Fruit fly (Drosophila melanogaster) whole organism, embryonic: ENCODE results near the gene CG13896.
A peak's percentile ranks its signal among the peaks of the same experiment; 100 is the strongest.

Source experiments
- Ada2b ChIP-seq: fragments of 200-800 bp; sonication (Bioruptor generic); IDR thresholded peaks from 2 replicates; pipeline ENCODE4 v1.3.6; 2022; ENCODE audit warnings: missing biosample characterization, missing genetic modification characterization
- Aef1 ChIP-seq: fragments of 200-800 bp; sonication (Bioruptor generic); IDR thresholded peaks from 3 replicates; pipeline ENCODE4 v1.3.6; 2022; ENCODE audit warnings: missing biosample characterization, missing genetic modification characterization
- Asciz ChIP-seq: fragments of 200-800 bp; sonication (Bioruptor generic); optimal IDR thresholded peaks from 2 replicates; lab custom pipeline; 2017; ENCODE audit warnings: missing biosample characterization, mild to moderate bottlenecking, missing genetic modification characterization, missing genetic modification reagents
- Atf-2 ChIP-seq: fragments of 200-800 bp; sonication (Bioruptor generic); optimal IDR thresholded peaks from 2 replicates; lab custom pipeline; 2016; ENCODE audit warnings: missing biosample characterization, missing genetic modification characterization
- B-H1 ChIP-seq: fragments of 200-800 bp; sonication (Bioruptor generic); IDR thresholded peaks from 3 replicates; pipeline ENCODE4 v1.3.6; 2022; ENCODE audit warnings: missing biosample characterization, missing genetic modification characterization
- CG14667 ChIP-seq: fragments of 200-800 bp; sonication (Bioruptor generic); IDR thresholded peaks from 2 replicates; pipeline ENCODE4 v1.3.6; 2022; ENCODE audit warnings: missing biosample characterization, missing genetic modification characterization
- CG15073 ChIP-seq: fragments of 200-800 bp; sonication (Bioruptor generic); optimal IDR thresholded peaks from 2 replicates; lab custom pipeline; 2016; ENCODE audit warnings: missing biosample characterization, missing genetic modification characterization
- CG17385 ChIP-seq: fragments of 200-800 bp; sonication (Bioruptor generic); optimal IDR thresholded peaks from 3 replicates; lab custom pipeline; 2018; ENCODE audit warnings: missing biosample characterization, mild to moderate bottlenecking, missing genetic modification characterization
- CG17912 ChIP-seq: fragments of 200-800 bp; sonication (Bioruptor generic); optimal IDR thresholded peaks from 2 replicates; lab custom pipeline; 2018; ENCODE audit warnings: missing biosample characterization, mild to moderate bottlenecking, missing genetic modification characterization
- CG2120 ChIP-seq: fragments of 200-800 bp; sonication (Bioruptor generic); optimal IDR thresholded peaks from 3 replicates; lab custom pipeline; 2016; ENCODE audit warnings: missing biosample characterization, missing genetic modification characterization
- CG30403 ChIP-seq: fragments of 200-800 bp; sonication (Bioruptor generic); optimal IDR thresholded peaks from 3 replicates; lab custom pipeline; 2016; ENCODE audit warnings: missing biosample characterization, missing genetic modification characterization
- CG3726 ChIP-seq: fragments of 200-800 bp; sonication (Bioruptor generic); IDR thresholded peaks from 3 replicates; pipeline ENCODE4, ENCODE4 v1.3.6; 2022; ENCODE audit warnings: missing biosample characterization, missing genetic modification characterization
- CG42726 ChIP-seq: fragments of 200-800 bp; sonication (Bioruptor generic); IDR thresholded peaks from 2 replicates; pipeline ENCODE4 v1.3.6; 2022; ENCODE audit warnings: missing biosample characterization, missing genetic modification characterization; ENCODE audit not compliant: partially characterized antibody
- CG6175 ChIP-seq: fragments of 200-800 bp; sonication (Bioruptor generic); IDR thresholded peaks from 3 replicates; pipeline ENCODE4 v1.3.6; 2022; ENCODE audit warnings: missing biosample characterization, missing genetic modification characterization
- CG6254 ChIP-seq: fragments of 200-800 bp; sonication (Bioruptor generic); optimal IDR thresholded peaks from 3 replicates; lab custom pipeline; 2017; ENCODE audit warnings: mild to moderate bottlenecking, missing biosample characterization, missing genetic modification reagents, missing genetic modification characterization
- CG7928 ChIP-seq: fragments of 200-800 bp; sonication (Bioruptor generic); optimal IDR thresholded peaks from 2 replicates; lab custom pipeline; 2017; ENCODE audit warnings: missing biosample characterization, mild to moderate bottlenecking, missing genetic modification characterization
- CG9876 ChIP-seq: fragments of 200-800 bp; sonication (Bioruptor generic); optimal IDR thresholded peaks from 2 replicates; lab custom pipeline; 2016; ENCODE audit warnings: missing biosample characterization, missing genetic modification characterization
- CG9932 ChIP-seq: fragments of 200-800 bp; sonication (Bioruptor generic); IDR thresholded peaks from 2 replicates; pipeline ENCODE4 v1.3.6; 2022; ENCODE audit warnings: missing biosample characterization, missing genetic modification characterization
- D19B ChIP-seq: fragments of 200-800 bp; sonication (Bioruptor generic); optimal IDR thresholded peaks from 2 replicates; lab custom pipeline; 2017; ENCODE audit warnings: missing biosample characterization, mild to moderate bottlenecking, missing genetic modification characterization
- Doc2 ChIP-seq: fragments of 200-800 bp; sonication (Bioruptor generic); IDR thresholded peaks from 2 replicates; pipeline ENCODE4 v1.3.6; 2022; ENCODE audit warnings: missing biosample characterization, missing genetic modification characterization
- Gsc ChIP-seq: fragments of 200-800 bp; sonication (Bioruptor generic); IDR thresholded peaks from 2 replicates; pipeline ENCODE4 v1.3.6; 2022; ENCODE audit warnings: missing biosample characterization, missing genetic modification characterization
- HLH54F ChIP-seq: fragments of 200-800 bp; sonication (Bioruptor generic); optimal IDR thresholded peaks from 3 replicates; lab custom pipeline; 2016; ENCODE audit warnings: missing biosample characterization, missing genetic modification characterization
- Hey ChIP-seq: fragments of 200-800 bp; sonication (Bioruptor generic); optimal IDR thresholded peaks from 3 replicates; lab custom pipeline; 2018; ENCODE audit warnings: missing biosample characterization, mild to moderate bottlenecking, missing genetic modification characterization
- Lpt ChIP-seq: fragments of >200 bp; optimal IDR thresholded peaks from 2 replicates; lab custom pipeline; 2018; ENCODE audit warnings: missing biosample characterization, missing genetic modification characterization
- MESR4 ChIP-seq: fragments of 200-800 bp; sonication (Bioruptor generic); optimal IDR thresholded peaks from 2 replicates; lab custom pipeline; 2018; ENCODE audit warnings: missing biosample characterization, mild to moderate bottlenecking, missing genetic modification characterization, moderate library complexity
- Max ChIP-seq: fragments of 200-800 bp; sonication (Bioruptor generic); optimal IDR thresholded peaks from 2 replicates; lab custom pipeline; 2016; ENCODE audit warnings: missing biosample characterization, mild to moderate bottlenecking, missing genetic modification characterization
- NFAT ChIP-seq: fragments of 200-800 bp; sonication (Bioruptor generic); IDR thresholded peaks from 2 replicates; pipeline ENCODE4 v1.3.6; 2022; ENCODE audit warnings: missing biosample characterization, missing genetic modification characterization
- Nf-YC ChIP-seq: fragments of 200-800 bp; optimal IDR thresholded peaks from 3 replicates; lab custom pipeline; 2019; ENCODE audit warnings: missing biosample characterization, mild to moderate bottlenecking, missing genetic modification characterization, moderate library complexity
- Ptx1 ChIP-seq: fragments of 200-800 bp; sonication (Bioruptor generic); IDR thresholded peaks from 2 replicates; pipeline ENCODE4 v1.3.6; 2022; ENCODE audit warnings: missing biosample characterization, missing genetic modification characterization
- Ravus ChIP-seq: fragments of 200-800 bp; sonication (Bioruptor generic); IDR thresholded peaks from 2 replicates; pipeline ENCODE4 v1.3.6; 2022; ENCODE audit warnings: missing biosample characterization, missing genetic modification characterization
- Taf1 ChIP-seq: fragments of 200-800 bp; sonication (Bioruptor generic); IDR thresholded peaks from 2 replicates; pipeline ENCODE4 v1.3.6; 2022; ENCODE audit warnings: missing biosample characterization, missing genetic modification characterization
- amos ChIP-seq: fragments of 200-800 bp; sonication (Bioruptor generic); IDR thresholded peaks from 2 replicates; pipeline ENCODE4 v1.3.6; 2022; ENCODE audit warnings: missing biosample characterization, missing genetic modification characterization; ENCODE audit not compliant: partially characterized antibody
- chinmo ChIP-seq: fragments of 200-800 bp; sonication (Bioruptor generic); IDR thresholded peaks from 4 replicates; pipeline ENCODE4 v1.3.6; 2022; ENCODE audit warnings: missing biosample characterization, missing genetic modification characterization; ENCODE audit not compliant: partially characterized antibody
- dan ChIP-seq: fragments of 200-800 bp; sonication (Bioruptor generic); IDR thresholded peaks from 2 replicates; pipeline ENCODE4 v1.3.6; 2022; ENCODE audit warnings: missing biosample characterization, missing genetic modification characterization
- dmrt11E ChIP-seq: fragments of 200-800 bp; sonication (Bioruptor generic); optimal IDR thresholded peaks from 3 replicates; lab custom pipeline; 2018; ENCODE audit warnings: missing biosample characterization, mild to moderate bottlenecking, missing genetic modification characterization, moderate library complexity
- dmrt99B ChIP-seq: fragments of 200-800 bp; sonication (Bioruptor generic); optimal IDR thresholded peaks from 2 replicates; lab custom pipeline; 2018; ENCODE audit warnings: missing biosample characterization, mild to moderate bottlenecking, missing genetic modification characterization, moderate library complexity
- ems ChIP-seq: fragments of 200-800 bp; sonication (Bioruptor generic); optimal IDR thresholded peaks from 3 replicates; lab custom pipeline; 2016; ENCODE audit warnings: missing biosample characterization, missing genetic modification characterization
- gsb ChIP-seq: fragments of 200-800 bp; sonication (Bioruptor generic); IDR thresholded peaks from 2 replicates; pipeline ENCODE4 v1.3.6; 2022; ENCODE audit warnings: missing biosample characterization, missing genetic modification characterization
- kay ChIP-seq: fragments of 200-800 bp; sonication (Bioruptor generic); optimal IDR thresholded peaks from 2 replicates; lab custom pipeline; 2016; ENCODE audit warnings: missing biosample characterization, missing genetic modification characterization
- lilli ChIP-seq: fragments of 200-800 bp; sonication (Bioruptor generic); optimal IDR thresholded peaks from 3 replicates; lab custom pipeline; 2016; ENCODE audit warnings: missing biosample characterization, missing genetic modification characterization
- oc ChIP-seq: fragments of 200-800 bp; sonication (Bioruptor generic); optimal IDR thresholded peaks from 2 replicates; lab custom pipeline; 2018; ENCODE audit warnings: missing biosample characterization, mild to moderate bottlenecking, missing genetic modification characterization, moderate library complexity
- odd ChIP-seq: fragments of 200-800 bp; sonication (Bioruptor generic); optimal IDR thresholded peaks from 2 replicates; lab custom pipeline; 2017; ENCODE audit warnings: missing biosample characterization, mild to moderate bottlenecking, missing genetic modification characterization
- pita ChIP-seq: fragments of 200-800 bp; sonication (Bioruptor generic); optimal IDR thresholded peaks from 2 replicates; lab custom pipeline; 2017; ENCODE audit warnings: missing biosample characterization, mild to moderate bottlenecking, missing genetic modification characterization
- salm ChIP-seq: fragments of 200-800 bp; sonication (Bioruptor generic); optimal IDR thresholded peaks from 2 replicates; lab custom pipeline; 2018; ENCODE audit warnings: missing biosample characterization, mild to moderate bottlenecking, missing genetic modification characterization
- so ChIP-seq: fragments of 200-800 bp; sonication (Bioruptor generic); IDR thresholded peaks from 3 replicates; pipeline ENCODE4 v1.3.6; 2022; ENCODE audit warnings: missing biosample characterization, missing genetic modification characterization
- tio ChIP-seq: fragments of 200-800 bp; sonication (Bioruptor generic); optimal IDR thresholded peaks from 2 replicates; lab custom pipeline; 2017; ENCODE audit warnings: missing biosample characterization, missing genetic modification characterization, inconsistent platforms
- tna ChIP-seq: fragments of 200-800 bp; sonication (Bioruptor generic); IDR thresholded peaks from 2 replicates; pipeline ENCODE4 v1.3.6; 2022; ENCODE audit warnings: missing biosample characterization, missing genetic modification characterization; ENCODE audit not compliant: partially characterized antibody
- toy ChIP-seq: fragments of 200-800 bp; sonication (Bioruptor generic); IDR thresholded peaks from 2 replicates; pipeline ENCODE4 v1.3.6; 2022; ENCODE audit warnings: missing biosample characterization, missing genetic modification characterization
- vfl ChIP-seq: fragments of 200-800 bp; sonication (Bioruptor generic); optimal IDR thresholded peaks from 2 replicates; lab custom pipeline; 2016; ENCODE audit warnings: missing biosample characterization, missing genetic modification characterization
- wek ChIP-seq: fragments of 200-800 bp; sonication (Bioruptor generic); optimal IDR thresholded peaks from 3 replicates; lab custom pipeline; 2018; ENCODE audit warnings: missing biosample characterization, mild to moderate bottlenecking, missing genetic modification characterization, moderate library complexity
- zen ChIP-seq: fragments of 200-800 bp; sonication (Bioruptor generic); optimal IDR thresholded peaks from 3 replicates; lab custom pipeline; 2018; ENCODE audit warnings: missing biosample characterization, mild to moderate bottlenecking, missing genetic modification characterization, moderate library complexity

Gene CG13896

DNA sequence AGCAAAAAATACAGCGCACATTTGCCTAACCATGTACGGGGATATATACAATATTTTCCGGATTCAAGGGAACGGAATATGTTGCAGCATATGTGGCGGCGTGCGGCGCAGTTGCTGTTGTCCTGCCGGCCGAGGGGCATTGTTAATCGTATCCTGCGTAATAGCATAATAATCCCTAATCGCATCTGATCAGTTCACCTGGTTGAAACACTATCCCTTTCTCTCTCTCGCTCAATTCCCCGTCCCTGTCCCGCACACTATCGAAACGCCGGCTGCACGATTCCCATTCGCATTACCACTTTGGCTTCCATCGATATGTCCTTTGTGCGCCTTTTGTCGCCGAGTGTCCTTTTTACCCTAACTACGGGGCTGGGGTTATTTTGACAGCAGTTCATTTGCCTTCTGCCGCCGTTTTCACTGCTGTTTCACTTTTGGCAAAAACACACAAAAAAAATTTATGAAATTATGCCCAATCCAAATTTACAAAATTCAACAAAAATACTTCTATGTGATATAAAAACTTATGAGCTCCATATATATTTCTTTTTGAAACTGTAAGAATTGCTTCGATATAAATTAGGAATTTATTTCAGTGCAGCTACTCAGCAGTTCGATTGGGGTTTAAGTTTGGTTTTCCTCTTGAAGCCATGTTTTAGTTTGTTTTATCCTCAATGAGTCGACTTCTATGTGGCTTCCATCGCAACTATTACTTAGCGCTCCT lies 33.7 kb upstream of the CG13896 start (continued):
- peak; percentile 22 for TF ChIP-seq Atf-2
- no peak for TF ChIP-seq Asciz (GFP tag; lab: Kevin White, UChicago)
- TF ChIP-seq salm = no peak
- no peak for TF ChIP-seq NFAT (GFP tag; lab: Robert Waterston, UW)
- TF ChIP-seq so (GFP tag; lab: Robert Waterston, UW) = no peak
- TF ChIP-seq oc = peak; percentile 62
- TF ChIP-seq zen (tag; lab: Kevin White, UChicago) = peak; percentile 60
- no peak for TF ChIP-seq Gsc (GFP tag; lab: Robert Waterston, UW)
- TF ChIP-seq Ptx1 (GFP tag; lab: Robert Waterston, UW) = peak; percentile 60
- TF ChIP-seq CG6254 = peak; percentile 49
- TF ChIP-seq CG42726 (GFP tag; lab: Robert Waterston, UW) = no peak
- TF ChIP-seq Taf1 (GFP tag; lab: Robert Waterston, UW) = no peak
- no peak for TF ChIP-seq CG2120 (GFP tag; lab: Kevin White, UChicago)
- TF ChIP-seq Lpt = no peak
- no peak for TF ChIP-seq amos (GFP tag; lab: Robert Waterston, UW)
- TF ChIP-seq Aef1 (GFP tag; lab: Robert Waterston, UW) = peak; percentile 41; the same call in 2 of the 3 replicates
- no peak for TF ChIP-seq Ada2b
- no peak for TF ChIP-seq CG3726 (GFP tag; lab: Robert Waterston, UW)
- TF ChIP-seq dan (GFP tag; lab: Robert Waterston, UW) = no peak
- TF ChIP-seq CG14667 (GFP tag; lab: Robert Waterston, UW) = no peak
- no peak for TF ChIP-seq CG9876 (GFP tag; lab: Kevin White, UChicago)
- TF ChIP-seq CG15073 (GFP tag; lab: Kevin White, UChicago) = no peak
- TF ChIP-seq Doc2 = no peak
- no peak for TF ChIP-seq CG17385
- TF ChIP-seq CG6175 (GFP tag; lab: Robert Waterston, UW) = no peak
- TF ChIP-seq D19B (GFP tag; lab: Kevin White, UChicago) = no peak
- TF ChIP-seq B-H1 = no peak
- no peak; the same call in 1 of the 2 replicates for TF ChIP-seq Ravus (GFP tag; lab: Robert Waterston, UW)
- TF ChIP-seq lilli (GFP tag; lab: Kevin White, UChicago) = peak; percentile 40
- no peak for TF ChIP-seq ems
- peak; percentile 5 for TF ChIP-seq Max (GFP tag; lab: Kevin White, UChicago)
- TF ChIP-seq wek = no peak
- TF ChIP-seq Nf-YC (tag; lab: Kevin White, UChicago) = no peak
- TF ChIP-seq dmrt99B (tag; lab: Kevin White, UChicago) = peak; percentile 57
- TF ChIP-seq gsb = no peak
- no peak for TF ChIP-seq chinmo (GFP tag; lab: Robert Waterston, UW)
- no peak for TF ChIP-seq CG17912 (GFP tag; lab: Kevin White, UChicago)
- no peak for TF ChIP-seq CG7928 (GFP tag; lab: Kevin White, UChicago)
- no peak for TF ChIP-seq odd (GFP tag; lab: Kevin White, UChicago)
- no peak for TF ChIP-seq tna (GFP tag; lab: Robert Waterston, UW)
- TF ChIP-seq HLH54F (GFP tag; lab: Kevin White, UChicago) = no peak
- TF ChIP-seq MESR4 = no peak
- no peak for TF ChIP-seq pita
- no peak for TF ChIP-seq kay (GFP tag; lab: Kevin White, UChicago)
- TF ChIP-seq CG9932 = no peak
- peak; percentile 86 for TF ChIP-seq dmrt11E (tag; lab: Kevin White, UChicago)
- peak; percentile 9 for TF ChIP-seq vfl (GFP tag; lab: Kevin White, UChicago)
- TF ChIP-seq tio (GFP tag; lab: Kevin White, UChicago) = peak; percentile 18
- no peak for TF ChIP-seq Hey (tag; lab: Kevin White, UChicago)
- TF ChIP-seq toy = no peak
- TF ChIP-seq CG30403 (GFP tag; lab: Kevin White, UChicago) = peak; percentile 34
